Worm (Caenorhabditis elegans): ENCODE results near the gene mog-4.

mog-4 gene

DNA sequence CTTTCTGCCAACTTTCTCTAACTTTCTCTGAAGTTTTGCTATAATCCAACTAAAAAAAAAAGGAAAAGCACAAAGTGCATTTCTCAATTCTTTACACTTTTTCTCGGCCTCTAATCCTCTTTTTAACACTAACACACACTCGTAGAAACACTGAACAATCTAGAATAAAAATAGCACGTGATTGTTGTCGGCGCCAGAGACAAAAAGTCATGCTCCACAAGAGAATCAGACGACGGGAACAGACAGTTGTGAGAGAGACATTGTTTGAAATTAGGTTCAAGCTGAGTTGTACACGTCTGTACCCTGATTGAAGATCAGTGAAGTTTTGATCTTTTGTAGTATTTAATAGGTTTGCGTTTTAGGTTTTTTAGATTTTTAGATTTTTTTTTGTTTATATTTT, 37.0 kb upstream of the mog-4 start (continued):
- TF ChIP-seq hif-1 (tag; optimal IDR thresholded peaks at IDR 0.05) (peak; percentile 36 to 76), mes-2 (tag; optimal IDR thresholded peaks at IDR 0.05; ENCODE audit: poor library complexity, severe bottlenecking) (peak; percentile 56), nhr-28 (tag; optimal IDR thresholded peaks at IDR 0.05) (peak; percentile 81), attf-4 (tag; optimal IDR thresholded peaks at IDR 0.05) (no peak), spr-3 (GFP tag; optimal IDR thresholded peaks at IDR 0.05) (no peak), egl-27 (tag; optimal IDR thresholded peaks at IDR 0.05) (no peak), nhr-11 (tag; optimal IDR thresholded peaks at IDR 0.05) (peak; percentile 92), unc-62 (GFP tag; optimal IDR thresholded peaks at IDR 0.05 in 1 of 2) (peak in 1 of 2 experiments; percentile 59), unc-62 (tag; optimal IDR thresholded peaks at IDR 0.05) (no peak), mdt-29 (GFP tag; IDR thresholded peaks at IDR 0.05) (peak; percentile 92), lsy-2 (tag; optimal IDR thresholded peaks at IDR 0.05) (peak in 1 of 2 experiments; percentile 86), mxl-2 (GFP tag; conservative IDR thresholded peaks at IDR 0.05) (peak; percentile 62; the same call in 1 of the 2 replicates), Y75B8A.6 (GFP tag; IDR thresholded peaks at IDR 0.05) (no peak), hlh-30 (tag; optimal IDR thresholded peaks at IDR 0.05; ENCODE audit: insufficient read depth) (peak; percentile 97), tra-1 (GFP tag; IDR thresholded peaks at IDR 0.05) (0 out of 2 replicates have a peak, but pooled peaks have one; percentile 29)

DNA sequence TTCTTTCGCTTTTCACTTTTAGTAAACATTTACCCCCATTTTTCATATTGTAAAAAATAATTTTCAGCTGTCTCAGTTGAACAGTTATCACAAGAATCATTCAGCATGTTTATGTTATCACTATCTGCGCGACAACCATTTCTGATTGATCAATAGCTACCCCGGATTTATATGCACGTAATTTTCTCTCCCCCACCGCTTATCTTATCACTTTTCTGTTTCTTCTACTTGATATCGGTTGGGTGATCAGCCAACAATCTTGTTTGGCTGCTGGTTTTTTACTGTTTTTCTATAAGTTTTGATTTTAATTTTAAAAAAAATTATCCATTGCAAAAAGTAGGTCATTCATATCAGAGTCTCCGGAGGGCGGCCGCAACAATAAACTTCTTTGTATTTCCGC, 36.4 kb upstream of the mog-4 start:
- TF ChIP-seq lir-3 (tag; optimal IDR thresholded peaks at IDR 0.05) = no peak
- TF ChIP-seq nhr-28 (tag; optimal IDR thresholded peaks at IDR 0.05) = peak; percentile 3
- TF ChIP-seq hlh-11 (tag; optimal IDR thresholded peaks at IDR 0.05) = no peak
- TF ChIP-seq daf-16 (GFP tag; optimal IDR thresholded peaks at IDR 0.05) = no peak
- peak; percentile 48 for TF ChIP-seq daf-16 (tag; optimal IDR thresholded peaks at IDR 0.05)
- TF ChIP-seq lsy-2 (tag; optimal IDR thresholded peaks at IDR 0.05) = no peak
- no peak for TF ChIP-seq Y5F2A.4 (GFP tag; optimal IDR thresholded peaks at IDR 0.05)
- no peak for TF ChIP-seq nhr-77 (tag; optimal IDR thresholded peaks at IDR 0.05)
- no peak for TF ChIP-seq egl-43 (GFP tag; IDR thresholded peaks at IDR 0.05)
- no peak for TF ChIP-seq arid-1 (GFP tag; conservative IDR thresholded peaks at IDR 0.05)
- peak; percentile 45 for TF ChIP-seq aha-1 (tag)
- TF ChIP-seq tag-97 (GFP tag; IDR thresholded peaks at IDR 0.05) = no peak
- TF ChIP-seq spr-3 (GFP tag; optimal IDR thresholded peaks at IDR 0.05) = no peak
- no peak for TF ChIP-seq php-3 (GFP tag; IDR thresholded peaks at IDR 0.05)
- no peak for TF ChIP-seq saeg-2 (GFP tag; IDR thresholded peaks at IDR 0.05)
- no peak for TF ChIP-seq Y75B8A.6 (GFP tag; IDR thresholded peaks at IDR 0.05)
- TF ChIP-seq ceh-32 (tag; optimal IDR thresholded peaks at IDR 0.05; ENCODE audit: poor library complexity) = no peak
- no peak for TF ChIP-seq F26F4.8 (GFP tag; conservative IDR thresholded peaks at IDR 0.05)
- TF ChIP-seq mxl-3 (GFP tag; optimal IDR thresholded peaks at IDR 0.05) = no peak
- no peak for TF ChIP-seq ceh-44 (GFP tag; IDR thresholded peaks at IDR 0.05)
- TF ChIP-seq set-16 (GFP tag; IDR thresholded peaks at IDR 0.05) = no peak
- no peak for TF ChIP-seq daf-12 (tag; optimal IDR thresholded peaks at IDR 0.05)
- TF ChIP-seq lin-13 (GFP tag; optimal IDR thresholded peaks at IDR 0.05) = no peak
- TF ChIP-seq unc-62 (GFP tag; optimal IDR thresholded peaks at IDR 0.05 in 1 of 2) = no peak
- TF ChIP-seq unc-62 (tag; optimal IDR thresholded peaks at IDR 0.05) = no peak
- no peak for TF ChIP-seq madf-9 (GFP tag; conservative IDR thresholded peaks at IDR 0.05)
- no peak for TF ChIP-seq hlh-30 (tag; optimal IDR thresholded peaks at IDR 0.05; ENCODE audit: insufficient read depth)
- TF ChIP-seq nhr-25 (tag; optimal IDR thresholded peaks at IDR 0.05; ENCODE audit: borderline replicate concordance, insufficient read depth) = no peak
- no peak for TF ChIP-seq hif-1 (tag; optimal IDR thresholded peaks at IDR 0.05)

DNA sequence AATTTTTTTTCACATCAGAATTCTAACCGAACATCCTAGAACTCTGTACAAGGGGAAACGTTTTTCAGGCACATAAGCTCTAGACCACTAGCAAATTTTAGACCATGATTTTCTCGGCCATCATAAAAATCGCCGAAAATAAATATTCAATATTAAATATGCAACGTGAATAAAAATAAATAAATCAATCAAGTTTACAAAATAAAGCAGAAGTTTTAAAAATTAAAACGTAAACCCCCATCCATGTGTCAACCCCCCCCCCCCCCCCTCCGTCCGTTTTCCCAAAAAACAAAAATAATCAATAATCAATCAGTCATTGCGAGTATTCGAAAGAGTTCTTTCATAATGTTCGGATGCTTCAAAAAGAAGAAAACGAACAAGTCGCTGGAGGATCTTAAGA, 31.9 kb upstream of the mog-4 start, which contains the start of gene catp-4:
TSS of gene catp-4 (plus strand) at position 301 of the 400 bp plus-strand sequence.
- TF ChIP-seq gei-8 (GFP tag; optimal IDR thresholded peaks at IDR 0.05) (no peak), daf-19 (GFP tag; conservative IDR thresholded peaks at IDR 0.05) (no peak), lin-13 (GFP tag; optimal IDR thresholded peaks at IDR 0.05) (no peak), lim-7 (GFP tag; IDR thresholded peaks at IDR 0.05) (no peak), arid-1 (GFP tag; conservative IDR thresholded peaks at IDR 0.05) (no peak), pha-4 (GFP tag; IDR thresholded peaks at IDR 0.05) (no peak), pha-4 (tag; optimal IDR thresholded peaks at IDR 0.05) (no peak), daf-8 (GFP tag; IDR thresholded peaks at IDR 0.05) (no peak)

Data from whole organism, L4 larva.